Fruit fly (Drosophila melanogaster) whole organism, prepupa: ENCODE results near the gene CG12662.

Source experiments
- CG10669 ChIP-seq: fragments of 200-800 bp; sonication (Bioruptor generic); optimal IDR thresholded peaks from 3 replicates; lab custom pipeline; 2018; ENCODE audit warnings: missing biosample characterization, mild to moderate bottlenecking, missing genetic modification characterization, moderate library complexity
- CG31627 ChIP-seq: fragments of 200-800 bp; sonication (Bioruptor generic); optimal IDR thresholded peaks from 3 replicates; lab custom pipeline; 2016; ENCODE audit warnings: missing biosample characterization, missing genetic modification characterization
- CG32006 ChIP-seq: fragments of 200-800 bp; sonication (Bioruptor generic); optimal IDR thresholded peaks from 3 replicates; lab custom pipeline; 2017; ENCODE audit warnings: missing biosample characterization, mild to moderate bottlenecking, missing genetic modification characterization
- CG4318 ChIP-seq: fragments of 200-800 bp; sonication (Bioruptor generic); optimal IDR thresholded peaks from 3 replicates; lab custom pipeline; 2017; ENCODE audit warnings: missing biosample characterization, mild to moderate bottlenecking, missing genetic modification characterization
- CG6163 ChIP-seq: fragments of 200-800 bp; sonication (Bioruptor generic); IDR thresholded peaks from 3 replicates; pipeline ENCODE4 v1.3.6; 2022; ENCODE audit warnings: missing biosample characterization, missing genetic modification characterization
- CG9139 ChIP-seq: fragments of 200-800 bp; sonication (Bioruptor generic); optimal IDR thresholded peaks from 3 replicates; lab custom pipeline; 2017; ENCODE audit warnings: missing biosample characterization, mild to moderate bottlenecking, missing genetic modification characterization
- Ets21C ChIP-seq: fragments of 200-800 bp; sonication (Bioruptor generic); optimal IDR thresholded peaks from 3 replicates; lab custom pipeline; 2016; ENCODE audit warnings: missing biosample characterization, missing genetic modification characterization
- Hr38 ChIP-seq: sonication (Bioruptor generic); optimal IDR thresholded peaks from 2 replicates; lab custom pipeline; 2016; ENCODE audit warnings: missing biosample characterization, missing genetic modification characterization
- Hr39 ChIP-seq: fragments of 200-800 bp; sonication (Bioruptor generic); optimal IDR thresholded peaks from 2 replicates; lab custom pipeline; 2016; ENCODE audit warnings: missing biosample characterization, missing genetic modification characterization
- Hr4 ChIP-seq: fragments of 200-800 bp; sonication (Bioruptor generic); optimal IDR thresholded peaks from 3 replicates; lab custom pipeline; 2016; ENCODE audit warnings: missing biosample characterization, missing genetic modification characterization
- OdsH ChIP-seq: fragments of 200-800 bp; sonication (Bioruptor generic); optimal IDR thresholded peaks from 3 replicates; lab custom pipeline; 2016; ENCODE audit warnings: missing biosample characterization, missing genetic modification characterization
- Sox14 ChIP-seq: fragments of 200-800 bp; sonication (Bioruptor generic); optimal IDR thresholded peaks from 3 replicates; lab custom pipeline; 2016; ENCODE audit warnings: missing biosample characterization, missing genetic modification characterization
- Sox15 ChIP-seq: fragments of 200-800 bp; sonication (Bioruptor generic); optimal IDR thresholded peaks from 3 replicates; lab custom pipeline; 2016; ENCODE audit warnings: missing biosample characterization, missing genetic modification characterization
- cyc ChIP-seq: fragments of 200-800 bp; sonication (Bioruptor generic); optimal IDR thresholded peaks from 3 replicates; lab custom pipeline; 2016; ENCODE audit warnings: missing biosample characterization, missing genetic modification characterization
- salr ChIP-seq, 2 experiments: fragments of 200-800 bp; sonication (Bioruptor generic); optimal IDR thresholded peaks; 3 replicates each; lab custom pipeline; 2016 to 2018; ENCODE audit warnings: missing biosample characterization in 2 of 2, missing genetic modification characterization in 2 of 2, mild to moderate bottlenecking in 1 of 2
- ss ChIP-seq, 2 experiments: fragments of 200-800 bp; sonication (Bioruptor generic); optimal IDR thresholded peaks; 2 replicates in 1 of 2; 3 replicates in 1 of 2; lab custom pipeline; 2017 to 2018; ENCODE audit warnings: mild to moderate bottlenecking in 2 of 2, missing biosample characterization in 2 of 2, missing genetic modification characterization in 2 of 2, moderate library complexity in 1 of 2

CG12662 gene

dm6 chrX:8958261-8958660 lies 26.0 kb downstream of the CG12662 start:
- TF ChIP-seq Sox14 (GFP tag; lab: Kevin White, UChicago) (no peak), CG31627 (GFP tag; lab: Kevin White, UChicago) (no peak), CG32006 (GFP tag; lab: Kevin White, UChicago) (no peak), ss (GFP tag; optimal IDR thresholded peaks at IDR 0.05; lab: Kevin White, UChicago) (no peak), Ets21C (GFP tag; lab: Kevin White, UChicago) (no peak), salr (GFP tag; optimal IDR thresholded peaks at IDR 0.05; lab: Kevin White, UChicago) (no peak), CG9139 (no peak), OdsH (GFP tag; lab: Kevin White, UChicago) (no peak), CG10669 (GFP tag; lab: Kevin White, UChicago) (no peak), Sox15 (GFP tag; lab: Kevin White, UChicago) (no peak), CG6163 (no peak), Hr39 (GFP tag; lab: Kevin White, UChicago) (no peak), Hr4 (GFP tag; lab: Kevin White, UChicago) (no peak), cyc (no peak), CG4318 (GFP tag; lab: Kevin White, UChicago) (no peak), Hr38 (GFP tag; lab: Kevin White, UChicago) (no peak)
